Worm (Caenorhabditis elegans) whole organism, midembryonic: ENCODE measurements around the gene C17H11.4.

ENCODE experiments used
- cog-1 ChIP-seq: sonication (generic microtip); optimal IDR thresholded peaks from 2 replicates; lab custom pipeline; 2016; ENCODE audit warnings: missing genetic modification characterization, missing compliant biosample characterization
- flt-1 ChIP-seq: fragments of 200-800 bp; sonication (Bioruptor generic); IDR thresholded peaks from 2 replicates; pipeline ENCODE4 v1.3.6; 2022; ENCODE audit warnings: missing genetic modification characterization, missing compliant biosample characterization
- med-1 ChIP-seq: sonication (generic microtip); optimal IDR thresholded peaks from 2 replicates; lab custom pipeline; 2017; ENCODE audit warnings: missing genetic modification characterization, mild to moderate bottlenecking, missing compliant biosample characterization, antibody characterized with exemption, missing genetic modification reagents; ENCODE audit not compliant: insufficient read depth
- ref-1 ChIP-seq: fragments of 200-800 bp; sonication (Bioruptor generic); conservative IDR thresholded peaks from 2 replicates; pipeline ENCODE4 v1.3.6; 2022; ENCODE audit warnings: missing genetic modification reagents, missing genetic modification characterization, missing compliant biosample characterization
- ztf-23 ChIP-seq: fragments of 200-800 bp; sonication (Bioruptor generic); IDR thresholded peaks from 2 replicates; pipeline ENCODE4 v1.3.6; 2022; ENCODE audit warnings: missing genetic modification reagents, missing genetic modification characterization, missing compliant biosample characterization

- no peak for TF ChIP-seq cog-1 (tag; lab: Kevin White, UChicago)
- TF ChIP-seq ztf-23 (GFP tag; lab: Robert Waterston, UW) = no peak
- no peak for TF ChIP-seq flt-1 (GFP tag; lab: Robert Waterston, UW)
- TF ChIP-seq ref-1 (GFP tag; lab: Robert Waterston, UW) = no peak
- TF ChIP-seq med-1 (GFP tag; lab: Kevin White, UChicago) = no peak
These were observed 23.0 kb upstream of the C17H11.4 start for ce11 chrX:8204475-8204874.
